Worm (Caenorhabditis elegans): ENCODE measurements around the gene mltn-12.

mltn-12 gene

DNA sequence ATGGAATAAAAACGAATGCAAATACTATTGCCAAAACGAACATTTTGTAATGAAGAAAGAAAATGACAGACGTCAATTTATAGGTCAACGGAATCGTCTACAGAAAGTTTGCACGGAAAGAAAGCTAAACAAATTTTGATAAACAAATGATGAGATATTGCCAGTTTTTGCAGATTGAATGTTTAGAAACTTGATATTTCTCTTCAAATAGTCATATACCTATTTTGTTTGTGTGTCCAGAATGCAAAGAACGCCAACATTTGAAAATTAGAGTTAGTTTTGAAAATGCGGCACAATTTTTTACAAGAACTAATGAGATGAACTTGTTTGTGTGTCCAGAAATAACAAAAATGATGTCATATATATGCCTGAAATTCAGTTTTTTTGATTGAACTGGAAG, 52.4 kb downstream of the mltn-12 start, which contains the start of gene Y73F4A.1:
TSS of gene Y73F4A.1 (minus strand) at position 101 of the 400 bp plus-strand sequence.
- TF ChIP-seq ztf-3 (GFP tag; optimal IDR thresholded peaks at IDR 0.05) (no peak), ceh-58 (GFP tag; IDR thresholded peaks at IDR 0.05) (no peak), F22D6.2 (tag; optimal IDR thresholded peaks at IDR 0.05) (no peak), ztf-18 (tag; optimal IDR thresholded peaks at IDR 0.05) (no peak), ztf-28 (GFP tag; IDR thresholded peaks at IDR 0.05) (no peak), F52B5.7 (tag; optimal IDR thresholded peaks at IDR 0.05) (no peak), ekl-4 (GFP tag; IDR thresholded peaks at IDR 0.05) (no peak), lsy-27 (tag; optimal IDR thresholded peaks at IDR 0.05; ENCODE audit: borderline replicate concordance, insufficient read depth) (no peak), lin-54 (GFP tag; optimal IDR thresholded peaks at IDR 0.05) (no peak), tbp1 (GFP tag; optimal IDR thresholded peaks at IDR 0.05) (no peak)

All from whole organism, young adult.